Worm (Caenorhabditis elegans) whole organism, young adult: ENCODE results near the gene C56G3.2.

Experiments used
- B0019.2 ChIP-seq: fragments of 200-800 bp; sonication (Bioruptor generic); conservative IDR thresholded peaks from 2 replicates; pipeline ENCODE4 v1.3.6; 2022; ENCODE audit warnings: missing genetic modification reagents, missing genetic modification characterization, missing compliant biosample characterization
- B0261.1 ChIP-seq: sonication (generic microtip); optimal IDR thresholded peaks from 2 replicates; lab custom pipeline; 2016; ENCODE audit warnings: mild to moderate bottlenecking, missing genetic modification characterization, moderate library complexity, missing compliant biosample characterization
- F22D6.2 ChIP-seq: sonication (generic microtip); optimal IDR thresholded peaks from 2 replicates; lab custom pipeline; 2016; ENCODE audit warnings: mild to moderate bottlenecking, missing genetic modification characterization, missing compliant biosample characterization
- F52B5.7 ChIP-seq: sonication (generic microtip); optimal IDR thresholded peaks from 2 replicates; lab custom pipeline; 2016; ENCODE audit warnings: mild to moderate bottlenecking, missing genetic modification characterization, missing compliant biosample characterization
- F57A8.1 ChIP-seq: fragments of 200-800 bp; sonication (Bioruptor generic); optimal IDR thresholded peaks from 2 replicates; lab custom pipeline; 2018; ENCODE audit warnings: mild to moderate bottlenecking, missing genetic modification characterization, moderate library complexity, missing compliant biosample characterization
- T26A5.8 ChIP-seq: sonication (generic microtip); optimal IDR thresholded peaks from 2 replicates; lab custom pipeline; 2016; ENCODE audit warnings: missing genetic modification characterization, missing compliant biosample characterization
- Y53G8AR.9 ChIP-seq: fragments of 200-800 bp; sonication (Bioruptor generic); conservative IDR thresholded peaks from 2 replicates; pipeline ENCODE4 v1.3.6; 2022; ENCODE audit warnings: missing genetic modification reagents, missing genetic modification characterization, missing compliant biosample characterization
- Y67H2A.10 ChIP-seq: fragments of 200-800 bp; sonication (Bioruptor generic); conservative IDR thresholded peaks from 2 replicates; pipeline ENCODE4 v1.3.6; 2022; ENCODE audit warnings: missing genetic modification reagents, missing genetic modification characterization, missing compliant biosample characterization
- ZK185.1 ChIP-seq: sonication (generic microtip); optimal IDR thresholded peaks from 2 replicates; lab custom pipeline; 2016; ENCODE audit warnings: mild to moderate bottlenecking, missing genetic modification characterization, missing compliant biosample characterization; ENCODE audit not compliant: poor library complexity, severe bottlenecking
- aptf-2 ChIP-seq: fragments of 200-800 bp; sonication (Bioruptor generic); conservative IDR thresholded peaks from 2 replicates; pipeline ENCODE4 v1.3.6; 2022; ENCODE audit warnings: missing genetic modification reagents, missing genetic modification characterization, missing compliant biosample characterization
- bed-1 ChIP-seq: fragments of 200-800 bp; sonication (Bioruptor generic); IDR thresholded peaks from 2 replicates; pipeline ENCODE4 v1.3.6; 2022; ENCODE audit warnings: missing genetic modification reagents, missing genetic modification characterization, missing compliant biosample characterization
- ceh-27 ChIP-seq: fragments of 200-800 bp; sonication (Bioruptor generic); optimal IDR thresholded peaks from 2 replicates; lab custom pipeline; 2018; ENCODE audit warnings: mild to moderate bottlenecking, missing genetic modification characterization, moderate library complexity, missing compliant biosample characterization
- ceh-40 ChIP-seq: fragments of 200-800 bp; sonication (Bioruptor generic); IDR thresholded peaks from 2 replicates; pipeline ENCODE4 v1.3.6; 2022; ENCODE audit warnings: missing genetic modification characterization, missing compliant biosample characterization
- egl-18 ChIP-seq: fragments of 200-800 bp; sonication (Bioruptor generic); IDR thresholded peaks from 2 replicates; pipeline ENCODE4 v1.3.6; 2022; ENCODE audit warnings: missing genetic modification reagents, missing genetic modification characterization, missing compliant biosample characterization
- egl-44 ChIP-seq: fragments of 200-800 bp; sonication (Bioruptor generic); IDR thresholded peaks from 2 replicates; pipeline ENCODE4 v1.3.6; 2022; ENCODE audit warnings: missing genetic modification reagents, missing genetic modification characterization, missing compliant biosample characterization
- ets-4 ChIP-seq: fragments of 200-800 bp; sonication (Bioruptor generic); optimal IDR thresholded peaks from 2 replicates; lab custom pipeline; 2018; ENCODE audit warnings: mild to moderate bottlenecking, missing genetic modification characterization, missing compliant biosample characterization
- fkh-3 ChIP-seq: sonication (generic microtip); optimal IDR thresholded peaks from 2 replicates; lab custom pipeline; 2016; ENCODE audit warnings: mild to moderate bottlenecking, missing genetic modification characterization, missing compliant biosample characterization
- hrde-1 ChIP-seq: sonication (generic microtip); optimal IDR thresholded peaks from 2 replicates; lab custom pipeline; 2016; ENCODE audit warnings: missing genetic modification characterization, mild to moderate bottlenecking, missing compliant biosample characterization, moderate library complexity, missing genotype, missing genetic modification reagents, borderline replicate concordance
- hsf-1 ChIP-seq: fragments of 200-800 bp; sonication (Bioruptor generic); IDR thresholded peaks from 2 replicates; pipeline ENCODE4 v1.3.6; 2022; ENCODE audit warnings: missing genetic modification reagents, missing genetic modification characterization, missing compliant biosample characterization
- lin-26 ChIP-seq: fragments of 200-800 bp; sonication (Bioruptor generic); IDR thresholded peaks from 2 replicates; pipeline ENCODE4 v1.3.6; 2022; ENCODE audit warnings: missing genetic modification reagents, missing genetic modification characterization, missing compliant biosample characterization
- lsl-1 ChIP-seq: fragments of 200-800 bp; sonication (Bioruptor generic); optimal IDR thresholded peaks from 2 replicates; lab custom pipeline; 2018; ENCODE audit warnings: mild to moderate bottlenecking, missing genetic modification characterization, moderate library complexity, missing compliant biosample characterization
- madf-10 ChIP-seq: sonication (generic microtip); optimal IDR thresholded peaks from 2 replicates; lab custom pipeline; 2016; ENCODE audit warnings: mild to moderate bottlenecking, missing genetic modification characterization, missing compliant biosample characterization
- madf-3 ChIP-seq: fragments of 200-800 bp; sonication (Bioruptor generic); IDR thresholded peaks from 2 replicates; pipeline ENCODE4 v1.3.6; 2022; ENCODE audit warnings: missing genetic modification reagents, missing genetic modification characterization, missing compliant biosample characterization
- madf-8 ChIP-seq: fragments of 200-800 bp; sonication (Bioruptor generic); conservative IDR thresholded peaks from 2 replicates; pipeline ENCODE4 v1.3.6; 2022; ENCODE audit warnings: missing genetic modification reagents, missing genetic modification characterization, missing compliant biosample characterization
- mxl-1 ChIP-seq: sonication (generic microtip); optimal IDR thresholded peaks from 2 replicates; lab custom pipeline; 2016; ENCODE audit warnings: missing genetic modification characterization, missing compliant biosample characterization
- nfya-2 ChIP-seq: fragments of 200-800 bp; sonication (Bioruptor generic); IDR thresholded peaks from 2 replicates; pipeline ENCODE4 v1.3.6; 2022; ENCODE audit warnings: missing genetic modification reagents, missing genetic modification characterization, missing compliant biosample characterization
- nfyb-1 ChIP-seq: fragments of 200-800 bp; sonication (Bioruptor generic); IDR thresholded peaks from 2 replicates; pipeline ENCODE4 v1.3.6; 2022; ENCODE audit warnings: missing genetic modification reagents, missing genetic modification characterization, missing compliant biosample characterization
- pbrm-1 ChIP-seq: fragments of 200-800 bp; sonication (Bioruptor generic); IDR thresholded peaks from 2 replicates; pipeline ENCODE4 v1.3.6; 2022; ENCODE audit warnings: missing genetic modification reagents, missing genetic modification characterization, missing compliant biosample characterization
- rec-8 ChIP-seq, 2 experiments: sonication (generic microtip); optimal IDR thresholded peaks; 2 replicates each; lab custom pipeline; 2016; ENCODE audit warnings: mild to moderate bottlenecking in 2 of 2, missing genetic modification characterization in 2 of 2, missing genetic modification reagents in 2 of 2, missing genotype in 2 of 2, missing biosample characterization in 1 of 2, missing compliant biosample characterization in 1 of 2, moderate library complexity in 1 of 2
- sptf-2 ChIP-seq: fragments of 200-800 bp; sonication (Bioruptor generic); optimal IDR thresholded peaks from 2 replicates; lab custom pipeline; 2018; ENCODE audit warnings: mild to moderate bottlenecking, missing genetic modification characterization, missing compliant biosample characterization
- tbp1 ChIP-seq: fragments of 200-800 bp; sonication (Bioruptor generic); optimal IDR thresholded peaks from 2 replicates; lab custom pipeline; 2018; ENCODE audit warnings: mild to moderate bottlenecking, missing genetic modification characterization, missing compliant biosample characterization
- tlf-1 ChIP-seq: fragments of 200-800 bp; sonication (Bioruptor generic); optimal IDR thresholded peaks from 2 replicates; lab custom pipeline; 2018; ENCODE audit warnings: mild to moderate bottlenecking, missing genetic modification characterization, missing compliant biosample characterization
- unc-130 ChIP-seq: sonication (generic microtip); optimal IDR thresholded peaks from 2 replicates; lab custom pipeline; 2016; ENCODE audit warnings: missing genetic modification reagents, missing genetic modification characterization, missing compliant biosample characterization
- unc-62 ChIP-seq: fragments of 150-350 bp; optimal IDR thresholded peaks from 2 replicates; lab custom pipeline; 2014; ENCODE audit warnings: missing biosample characterization, missing genetic modification reagents, missing genetic modification characterization
- xnd-1 ChIP-seq: sonication (generic microtip); optimal IDR thresholded peaks from 2 replicates; lab custom pipeline; 2016; ENCODE audit warnings: missing genotype, missing genetic modification reagents, missing genetic modification characterization, missing compliant biosample characterization
- zfh-2 ChIP-seq: fragments of 200-800 bp; sonication (Bioruptor generic); conservative IDR thresholded peaks from 2 replicates; pipeline ENCODE4 v1.3.6; 2022; ENCODE audit warnings: missing genetic modification reagents, missing genetic modification characterization, missing compliant biosample characterization
- ztf-22 ChIP-seq: fragments of 200-800 bp; sonication (Bioruptor generic); optimal IDR thresholded peaks from 2 replicates; lab custom pipeline; 2018; ENCODE audit warnings: mild to moderate bottlenecking, missing genetic modification characterization, moderate library complexity, missing compliant biosample characterization
- ztf-25 ChIP-seq: fragments of 200-800 bp; sonication (Bioruptor generic); IDR thresholded peaks from 2 replicates; pipeline ENCODE4 v1.3.6; 2022; ENCODE audit warnings: missing genetic modification reagents, missing genetic modification characterization, missing compliant biosample characterization
- ztf-3 ChIP-seq: fragments of 200-800 bp; sonication (Bioruptor generic); optimal IDR thresholded peaks from 2 replicates; lab custom pipeline; 2018; ENCODE audit warnings: mild to moderate bottlenecking, missing genetic modification characterization, missing compliant biosample characterization

C56G3.2 gene

DNA sequence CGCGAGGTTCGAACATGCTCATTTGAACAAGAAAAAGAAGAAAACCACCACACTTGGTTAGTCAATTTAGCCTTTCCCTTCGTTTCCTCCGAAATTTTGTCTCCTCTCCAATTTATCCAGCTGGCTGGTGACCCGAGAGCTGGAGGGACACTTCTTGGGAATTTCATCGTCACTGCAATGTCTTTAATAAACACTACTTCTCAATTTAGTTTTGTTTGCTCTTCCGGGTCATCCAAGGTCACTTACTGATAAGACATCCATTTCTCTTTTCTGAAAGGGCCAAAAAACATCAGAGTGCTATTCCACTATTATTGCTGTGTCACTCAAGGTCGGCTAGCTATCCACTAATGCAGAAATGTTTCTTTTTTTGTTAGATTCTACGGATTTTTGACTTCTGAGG, 40.0 kb downstream of the C56G3.2 start, which contains the start of gene C10A4.3:
TSS of gene C10A4.3 (plus strand) at position 301 of the 400 bp plus-strand sequence.
- TF ChIP-seq lin-26 (GFP tag; lab: Robert Waterston, UW) (no peak), madf-3 (GFP tag; lab: Robert Waterston, UW) (no peak), hsf-1 (GFP tag; lab: Robert Waterston, UW) (no peak), sptf-2 (GFP tag; lab: Kevin White, UChicago) (no peak), tbp1 (GFP tag; lab: Kevin White, UChicago) (no peak), ztf-25 (GFP tag; lab: Robert Waterston, UW) (no peak), fkh-3 (tag; lab: Kevin White, UChicago) (no peak), lsl-1 (GFP tag; lab: Kevin White, UChicago) (no peak)

DNA sequence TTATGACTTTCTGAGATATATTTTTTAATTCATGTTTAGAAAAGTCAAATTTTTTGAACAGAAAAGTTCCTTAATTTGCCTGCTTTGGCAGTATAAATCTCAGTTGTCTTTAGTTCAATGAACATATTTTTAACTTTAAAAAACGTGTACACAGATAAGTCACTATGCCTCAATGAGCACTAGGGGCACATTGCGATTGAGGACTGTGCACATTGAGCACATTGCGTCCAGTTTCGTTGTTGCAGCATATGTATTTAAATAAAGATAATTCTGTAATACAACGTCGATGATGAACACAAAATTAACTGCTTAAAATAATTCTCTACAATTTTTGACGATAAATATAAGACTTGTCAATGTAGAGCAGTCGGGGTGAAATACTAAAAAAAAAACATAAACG, 42.4 kb downstream of the C56G3.2 start:
- no peak for TF ChIP-seq B0261.1 (tag; lab: Kevin White, UChicago)
- TF ChIP-seq tbp1 (GFP tag; lab: Kevin White, UChicago) = no peak
- no peak for TF ChIP-seq madf-10 (tag; lab: Kevin White, UChicago)
- TF ChIP-seq F52B5.7 (tag; lab: Kevin White, UChicago) = no peak
- TF ChIP-seq Y53G8AR.9 (GFP tag; lab: Robert Waterston, UW) = no peak
- TF ChIP-seq nfyb-1 (GFP tag; lab: Robert Waterston, UW) = no peak

DNA sequence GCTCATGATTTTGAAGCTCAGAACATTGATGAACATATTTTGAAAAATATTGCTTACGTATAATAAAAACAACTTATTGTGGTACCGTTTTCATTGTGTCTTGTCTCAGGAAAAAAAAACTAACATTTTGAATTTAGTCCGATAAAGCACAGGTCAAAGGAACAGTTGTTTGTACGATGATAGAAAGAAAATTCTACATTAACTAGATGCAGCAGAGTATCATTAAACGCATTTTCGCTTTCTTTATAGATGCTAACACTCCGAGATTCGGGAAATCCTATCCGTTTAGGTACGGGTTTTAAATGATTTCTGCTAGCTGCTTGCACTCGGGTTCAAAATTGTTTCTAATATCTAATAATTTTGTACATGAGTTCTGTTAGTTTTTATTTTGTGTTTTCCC, 43.7 kb downstream of the C56G3.2 start:
- TF ChIP-seq tbp1 (GFP tag; lab: Kevin White, UChicago) = no peak
- TF ChIP-seq ZK185.1 = no peak
- no peak for TF ChIP-seq pbrm-1 (GFP tag; lab: Robert Waterston, UW)
- no peak for TF ChIP-seq Y67H2A.10 (GFP tag; lab: Robert Waterston, UW)
- no peak for TF ChIP-seq T26A5.8 (tag; lab: Kevin White, UChicago)
- no peak for TF ChIP-seq mxl-1 (tag; lab: Kevin White, UChicago)
- TF ChIP-seq ceh-40 (GFP tag; lab: Robert Waterston, UW) = no peak

DNA sequence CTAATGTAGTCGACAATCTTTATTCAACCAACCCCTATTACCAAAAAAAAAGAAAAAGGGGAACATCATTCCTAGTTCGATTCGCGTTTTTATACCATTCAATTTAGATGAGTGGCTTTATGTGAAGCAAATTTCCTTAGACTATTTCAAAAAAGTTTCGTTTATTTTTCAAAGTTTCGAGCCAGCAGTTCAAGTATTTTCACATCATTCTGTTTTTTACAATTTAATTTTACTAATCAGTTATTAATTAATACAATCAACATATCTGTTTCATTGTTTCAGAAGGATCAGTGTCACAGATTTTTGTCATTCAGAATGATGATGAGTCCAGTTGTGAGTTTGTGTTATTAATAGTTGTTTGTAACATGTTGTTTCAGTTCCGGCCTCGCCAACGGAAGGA, 44.6 kb downstream of the C56G3.2 start, which contains the start of gene C10A4.2:
TSS of gene C10A4.2 (plus strand) at position 301 of the 400 bp plus-strand sequence.
- TF ChIP-seq ztf-22 (GFP tag; lab: Kevin White, UChicago) = no peak
- no peak for TF ChIP-seq madf-8
- TF ChIP-seq unc-62 (GFP tag; lab: Kevin White, UChicago) = no peak
- TF ChIP-seq F22D6.2 = no peak
- TF ChIP-seq unc-130 (GFP tag; lab: Kevin White, UChicago) = no peak
- TF ChIP-seq aptf-2 (GFP tag; lab: Robert Waterston, UW) = no peak
- TF ChIP-seq Y67H2A.10 (GFP tag; lab: Robert Waterston, UW) = no peak
- TF ChIP-seq zfh-2 (GFP tag; lab: Robert Waterston, UW) = no peak
- TF ChIP-seq egl-44 (GFP tag; lab: Robert Waterston, UW) = no peak

DNA sequence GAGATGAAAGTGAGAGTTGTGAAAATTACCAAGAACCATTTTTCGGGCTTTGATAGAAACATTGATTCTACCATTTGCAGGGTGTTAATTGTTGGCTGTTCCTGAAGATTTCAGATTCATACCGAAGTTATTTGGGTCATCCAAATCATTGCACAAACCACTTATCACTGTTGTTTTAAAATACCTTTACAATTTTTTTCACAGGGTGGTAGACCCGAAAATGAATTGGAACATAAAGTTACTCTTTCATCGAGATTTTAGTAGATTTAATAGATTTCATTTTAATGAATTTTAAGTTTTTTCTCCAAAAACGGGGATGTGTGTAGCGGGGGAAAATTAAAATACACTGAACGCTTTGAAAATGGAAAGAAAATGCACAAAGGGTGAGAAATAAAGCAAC, 50.1 kb downstream of the C56G3.2 start, which contains the start of gene C10A4.7:
TSS of gene C10A4.7 (minus strand) at position 101 of the 400 bp plus-strand sequence.
- TF ChIP-seq B0019.2 (GFP tag; lab: Robert Waterston, UW) (no peak), egl-18 (no peak), xnd-1 (tag; lab: Kevin White, UChicago) (no peak), ceh-27 (GFP tag; lab: Kevin White, UChicago) (no peak), ets-4 (GFP tag; lab: Kevin White, UChicago) (no peak), bed-1 (GFP tag; lab: Robert Waterston, UW) (no peak), rec-8 (tag; optimal IDR thresholded peaks at IDR 0.05; lab: Kevin White, UChicago) (no peak), F57A8.1 (no peak), tlf-1 (no peak), hrde-1 (tag; lab: Kevin White, UChicago) (no peak), ztf-3 (GFP tag; lab: Kevin White, UChicago) (no peak), nfya-2 (no peak)
